Worm (Caenorhabditis elegans) whole organism, late embryonic: ENCODE data around the gene B0244.5.

Source experiments
- C08G9.2 ChIP-seq: sonication (generic microtip); optimal IDR thresholded peaks from 2 replicates; lab custom pipeline; 2016; ENCODE audit warnings: mild to moderate bottlenecking, missing genetic modification characterization, moderate library complexity, missing compliant biosample characterization
- C38D4.7 ChIP-seq: fragments of 200-800 bp; sonication (Bioruptor generic); optimal IDR thresholded peaks from 2 replicates; lab custom pipeline; 2018; ENCODE audit warnings: mild to moderate bottlenecking, missing genetic modification characterization, moderate library complexity, missing compliant biosample characterization
- K02D7.2 ChIP-seq: sonication (generic microtip); optimal IDR thresholded peaks from 2 replicates; lab custom pipeline; 2017; ENCODE audit warnings: mild to moderate bottlenecking, missing genetic modification characterization, missing compliant biosample characterization
- K09A11.1 ChIP-seq: sonication (generic microtip); optimal IDR thresholded peaks from 2 replicates; lab custom pipeline; 2017; ENCODE audit warnings: antibody characterized with exemption, mild to moderate bottlenecking, missing genetic modification characterization, missing compliant biosample characterization; ENCODE audit not compliant: insufficient read depth
- Y22D7AL.16 ChIP-seq: sonication (generic microtip); optimal IDR thresholded peaks from 2 replicates; lab custom pipeline; 2016; ENCODE audit warnings: missing genetic modification characterization, missing compliant biosample characterization
- ama-1 ChIP-seq: fragments of 150-350 bp; optimal IDR thresholded peaks from 2 replicates; lab custom pipeline; 2014
- ceh-18 ChIP-seq: sonication (generic microtip); optimal IDR thresholded peaks from 2 replicates; lab custom pipeline; 2016; ENCODE audit warnings: missing genetic modification characterization, missing compliant biosample characterization
- ceh-2 ChIP-seq: sonication (generic microtip); optimal IDR thresholded peaks from 2 replicates; lab custom pipeline; 2016; ENCODE audit warnings: missing genotype, missing genetic modification characterization, missing compliant biosample characterization
- ceh-24 ChIP-seq: sonication (generic microtip); optimal IDR thresholded peaks from 2 replicates; lab custom pipeline; 2016; ENCODE audit warnings: mild to moderate bottlenecking, missing genetic modification characterization, missing compliant biosample characterization
- ceh-30 ChIP-seq: fragments of 150-350 bp; optimal IDR thresholded peaks from 2 replicates; lab custom pipeline; 2014; ENCODE audit warnings: missing biosample characterization, missing genetic modification characterization
- ceh-31 ChIP-seq: sonication (generic microtip); optimal IDR thresholded peaks from 2 replicates; lab custom pipeline; 2016; ENCODE audit warnings: missing genetic modification characterization, missing compliant biosample characterization
- ceh-45 ChIP-seq: fragments of 200-800 bp; sonication (Bioruptor generic); IDR thresholded peaks from 2 replicates; pipeline ENCODE4 v1.3.6; 2022; ENCODE audit warnings: missing genetic modification reagents, missing genetic modification characterization, missing compliant biosample characterization
- ceh-6 ChIP-seq: fragments of 200-800 bp; sonication (Bioruptor generic); optimal IDR thresholded peaks from 2 replicates; lab custom pipeline; 2018; ENCODE audit warnings: mild to moderate bottlenecking, missing genetic modification characterization, missing compliant biosample characterization
- che-1 ChIP-seq: sonication (generic microtip); optimal IDR thresholded peaks from 2 replicates; lab custom pipeline; 2016; ENCODE audit warnings: mild to moderate bottlenecking, missing genetic modification characterization, missing compliant biosample characterization
- dmd-4 ChIP-seq: sonication (generic microtip); optimal IDR thresholded peaks from 2 replicates; lab custom pipeline; 2016; ENCODE audit warnings: borderline replicate concordance, missing genetic modification characterization, missing compliant biosample characterization
- eyg-1 ChIP-seq: sonication (generic microtip); optimal IDR thresholded peaks from 2 replicates; lab custom pipeline; 2016; ENCODE audit warnings: missing genotype, missing genetic modification characterization, missing compliant biosample characterization
- fax-1 ChIP-seq: sonication (generic microtip); optimal IDR thresholded peaks from 2 replicates; lab custom pipeline; 2016; ENCODE audit warnings: missing genotype, missing genetic modification characterization, missing compliant biosample characterization
- fkh-6 ChIP-seq: sonication (generic microtip); optimal IDR thresholded peaks from 2 replicates; lab custom pipeline; 2016; ENCODE audit warnings: missing genetic modification characterization, missing compliant biosample characterization
- hlh-13 ChIP-seq: fragments of 200-800 bp; sonication (Bioruptor generic); optimal IDR thresholded peaks from 2 replicates; lab custom pipeline; 2018; ENCODE audit warnings: mild to moderate bottlenecking, missing genetic modification characterization, missing compliant biosample characterization
- hlh-6 ChIP-seq: sonication (generic microtip); optimal IDR thresholded peaks from 2 replicates; lab custom pipeline; 2016; ENCODE audit warnings: missing genotype, missing genetic modification characterization, missing compliant biosample characterization
- madf-2 ChIP-seq: sonication (generic microtip); optimal IDR thresholded peaks from 2 replicates; lab custom pipeline; 2017; ENCODE audit warnings: missing genetic modification characterization, missing compliant biosample characterization
- mec-3 ChIP-seq: sonication (generic microtip); optimal IDR thresholded peaks from 2 replicates; lab custom pipeline; 2016; ENCODE audit warnings: borderline replicate concordance, missing genetic modification characterization, missing compliant biosample characterization
- nfya-1 ChIP-seq: sonication (generic microtip); optimal IDR thresholded peaks from 2 replicates; lab custom pipeline; 2017; ENCODE audit warnings: missing genetic modification characterization, mild to moderate bottlenecking, missing compliant biosample characterization, antibody characterized with exemption, moderate library complexity
- nhr-232 ChIP-seq: sonication (generic microtip); optimal IDR thresholded peaks from 2 replicates; lab custom pipeline; 2016; ENCODE audit warnings: missing genetic modification characterization, missing compliant biosample characterization
- pax-1 ChIP-seq: fragments of 150-350 bp; optimal IDR thresholded peaks from 2 replicates; lab custom pipeline; 2014; ENCODE audit warnings: missing biosample characterization, missing genetic modification characterization
- pha-2 ChIP-seq: sonication (generic microtip); optimal IDR thresholded peaks from 2 replicates; lab custom pipeline; 2017; ENCODE audit warnings: mild to moderate bottlenecking, missing genetic modification characterization, missing compliant biosample characterization
- pqm-1 ChIP-seq: sonication (generic microtip); optimal IDR thresholded peaks from 2 replicates; lab custom pipeline; 2016; ENCODE audit warnings: missing genetic modification characterization, missing compliant biosample characterization
- pros-1 ChIP-seq: fragments of 150-350 bp; optimal IDR thresholded peaks from 2 replicates; lab custom pipeline; 2014; ENCODE audit warnings: missing biosample characterization, missing genetic modification reagents, missing genetic modification characterization
- ref-2 ChIP-seq: sonication (generic microtip); optimal IDR thresholded peaks from 2 replicates; lab custom pipeline; 2016; ENCODE audit warnings: missing genetic modification characterization, missing compliant biosample characterization
- sox-2 ChIP-seq: fragments of 200-800 bp; sonication (Bioruptor generic); IDR thresholded peaks from 2 replicates; pipeline ENCODE4 v1.3.6; 2022; ENCODE audit warnings: missing genetic modification reagents, missing genetic modification characterization, missing compliant biosample characterization
- sox-4 ChIP-seq: sonication (generic microtip); optimal IDR thresholded peaks from 2 replicates; lab custom pipeline; 2017; ENCODE audit warnings: mild to moderate bottlenecking, missing genetic modification characterization, inconsistent platforms, missing compliant biosample characterization
- syd-9 ChIP-seq: sonication (generic microtip); optimal IDR thresholded peaks from 2 replicates; lab custom pipeline; 2016; ENCODE audit warnings: mild to moderate bottlenecking, missing genetic modification characterization, moderate library complexity, missing compliant biosample characterization
- tbx-2 ChIP-seq: sonication (generic microtip); optimal IDR thresholded peaks from 2 replicates; lab custom pipeline; 2016; ENCODE audit warnings: missing genetic modification characterization, missing compliant biosample characterization
- tbx-7 ChIP-seq: sonication (generic microtip); optimal IDR thresholded peaks from 2 replicates; lab custom pipeline; 2016; ENCODE audit warnings: missing genotype, missing genetic modification characterization, missing compliant biosample characterization
- unc-3 ChIP-seq, 2 experiments: fragments of 200-800 bp in 1 of 2; sonication (Bioruptor generic) in 1 of 2; sonication (generic microtip) in 1 of 2; conservative IDR thresholded peaks in 1 of 2; optimal IDR thresholded peaks in 1 of 2; 2 replicates each; pipeline versions ENCODE4 v1.3.6 to Lab custom; 2016 to 2022; ENCODE audit warnings: missing compliant biosample characterization in 2 of 2, missing genetic modification characterization in 2 of 2, missing genetic modification reagents in 1 of 2
- unc-55 ChIP-seq: sonication (generic microtip); optimal IDR thresholded peaks from 2 replicates; lab custom pipeline; 2017; ENCODE audit warnings: missing biosample characterization, missing genetic modification reagents, missing genetic modification characterization
- unc-86 ChIP-seq: sonication (generic microtip); optimal IDR thresholded peaks from 2 replicates; lab custom pipeline; 2016; ENCODE audit warnings: missing genetic modification characterization, missing compliant biosample characterization
- zip-5 ChIP-seq: sonication (generic microtip); optimal IDR thresholded peaks from 2 replicates; lab custom pipeline; 2016; ENCODE audit warnings: missing genetic modification characterization, missing compliant biosample characterization
- ztf-16 ChIP-seq: sonication (generic microtip); optimal IDR thresholded peaks from 2 replicates; lab custom pipeline; 2017; ENCODE audit warnings: missing genetic modification characterization, missing compliant biosample characterization

The B0244.5 gene

ce11 chrIII:5769726-5770235, 25.1 kb downstream of the B0244.5 start, which contains the start of gene cutl-23 (continued):
- TF ChIP-seq Y22D7AL.16 (tag; lab: Kevin White, UChicago), result peak; percentile 38
- TF ChIP-seq C08G9.2 (tag; lab: Kevin White, UChicago), result peak; percentile 19
- no peak for TF ChIP-seq ceh-18 (tag; lab: Kevin White, UChicago)
- peak; percentile 26 for TF ChIP-seq pha-2 (tag; lab: Kevin White, UChicago)
- peak; percentile 9; the same call in 1 of the 2 replicates for TF ChIP-seq ceh-45 (GFP tag; lab: Robert Waterston, UW)
- peak; percentile 40 for TF ChIP-seq K02D7.2 (tag; lab: Kevin White, UChicago)
- TF ChIP-seq sox-4 (tag; lab: Kevin White, UChicago), result peak; percentile 58
- no peak for TF ChIP-seq hlh-13 (GFP tag; lab: Kevin White, UChicago)
- TF ChIP-seq ceh-6 (GFP tag; lab: Kevin White, UChicago), result peak; percentile 59
- TF ChIP-seq ceh-31 (tag; lab: Kevin White, UChicago), result peak; percentile 50

ce11 chrIII:5782080-5782479, 37.4 kb downstream of the B0244.5 start:
- TF ChIP-seq ama-1 (lab: Kevin White, UChicago) (no peak), fax-1 (tag; lab: Kevin White, UChicago) (no peak), ceh-2 (tag; lab: Kevin White, UChicago) (no peak), pros-1 (no peak), ceh-30 (no peak), C08G9.2 (tag; lab: Kevin White, UChicago) (no peak), nhr-232 (tag; lab: Kevin White, UChicago) (no peak), C38D4.7 (no peak), ztf-16 (tag; lab: Kevin White, UChicago) (no peak), Y22D7AL.16 (tag; lab: Kevin White, UChicago) (no peak)

- TF ChIP-seq pax-1 (tag; lab: Kevin White, UChicago), result no peak
- TF ChIP-seq syd-9 (tag; lab: Kevin White, UChicago), result no peak
- no peak for TF ChIP-seq dmd-4 (tag; lab: Kevin White, UChicago)
- TF ChIP-seq ceh-2 (tag; lab: Kevin White, UChicago), result no peak
- TF ChIP-seq unc-86 (tag; lab: Kevin White, UChicago), result no peak
- no peak for TF ChIP-seq sox-2
- peak; percentile 30 for TF ChIP-seq ceh-31 (tag; lab: Kevin White, UChicago)
- TF ChIP-seq pqm-1 (tag; lab: Kevin White, UChicago), result no peak
- no peak for TF ChIP-seq hlh-6 (tag; lab: Kevin White, UChicago)
- TF ChIP-seq madf-2 (tag; lab: Kevin White, UChicago), result no peak
- peak; percentile 43 for TF ChIP-seq unc-55 (GFP tag; lab: Kevin White, UChicago)
- TF ChIP-seq eyg-1 (tag; lab: Kevin White, UChicago), result no peak
- peak; percentile 69 for TF ChIP-seq ref-2 (tag; lab: Kevin White, UChicago)
- no peak for TF ChIP-seq K09A11.1 (tag; lab: Kevin White, UChicago)
- no peak for TF ChIP-seq unc-3 (GFP tag; conservative IDR thresholded peaks at IDR 0.05; lab: Robert Waterston, UW)
- no peak for TF ChIP-seq unc-3 (tag; optimal IDR thresholded peaks at IDR 0.05; lab: Kevin White, UChicago)
- TF ChIP-seq fkh-6 (tag; lab: Kevin White, UChicago), result peak; percentile 23
- TF ChIP-seq fax-1 (tag; lab: Kevin White, UChicago), result no peak
- no peak for TF ChIP-seq zip-5 (tag; lab: Kevin White, UChicago)
- no peak for TF ChIP-seq tbx-2 (tag; lab: Kevin White, UChicago)
- TF ChIP-seq hlh-13 (GFP tag; lab: Kevin White, UChicago), result no peak
- TF ChIP-seq ceh-24 (tag; lab: Kevin White, UChicago), result no peak
- no peak for TF ChIP-seq ztf-16 (tag; lab: Kevin White, UChicago)
- TF ChIP-seq nfya-1 (tag; lab: Kevin White, UChicago), result peak; percentile 37
- no peak for TF ChIP-seq tbx-7
- TF ChIP-seq mec-3 (tag; lab: Kevin White, UChicago), result no peak
- no peak for TF ChIP-seq che-1
- TF ChIP-seq, all 69 proteins: peak for 5
Observed at ce11 chrIII:5785273-5785929, 40.7 kb downstream of the B0244.5 start, which contains the start of gene Y37B11A.3. Y37B11A.3 (minus strand) TSS chrIII:5785323.
